Fruit fly (Drosophila melanogaster): Measurements from ENCODE around the gene Gmd.

The Gmd gene

dm6 chr2L:5004677-5005463, 28.0 kb upstream of the Gmd start (continued):
- TF ChIP-seq CG2120 (GFP tag; optimal IDR thresholded peaks at IDR 0.05): peak; percentile 99
- peak; percentile 94 for TF ChIP-seq schlank (tag; optimal IDR thresholded peaks at IDR 0.05)
- peak; percentile 83 for TF ChIP-seq CG5180 (GFP tag; optimal IDR thresholded peaks at IDR 0.05)
- peak; percentile 77 for TF ChIP-seq CG8290 (GFP tag; optimal IDR thresholded peaks at IDR 0.05)
- TF ChIP-seq CG8290 (tag; optimal IDR thresholded peaks at IDR 0.05): peak; percentile 34 to 74
- peak; percentile 85 for TF ChIP-seq Max (GFP tag; optimal IDR thresholded peaks at IDR 0.05)
- peak; percentile 87 for TF ChIP-seq CG30431 (GFP tag; optimal IDR thresholded peaks at IDR 0.05)
- 0 out of 2 replicates have a peak, but pooled peaks have one; percentile 36 for TF ChIP-seq Dref (GFP tag; IDR thresholded peaks at IDR 0.05)
- peak; percentile 97 for TF ChIP-seq Antp (GFP tag; optimal IDR thresholded peaks at IDR 0.05)
- peak; percentile 81 for TF ChIP-seq CG31365 (tag; optimal IDR thresholded peaks at IDR 0.05)
- peak; percentile 95 for TF ChIP-seq CG11085 (GFP tag; IDR thresholded peaks at IDR 0.05)
- peak; percentile 76 for TF ChIP-seq MTF-1 (GFP tag; optimal IDR thresholded peaks at IDR 0.05; ENCODE audit: borderline replicate concordance)
- TF ChIP-seq CG11093 (GFP tag; IDR thresholded peaks at IDR 0.05): peak; percentile 92; the same call in 2 of the 3 replicates
- peak; percentile 96 for TF ChIP-seq esg (GFP tag; conservative IDR thresholded peaks at IDR 0.05)
- no peak for TF ChIP-seq Hr39 (optimal IDR thresholded peaks at IDR 0.05)
- TF ChIP-seq Atf6 (GFP tag; IDR thresholded peaks at IDR 0.05): peak; percentile 96
- peak; percentile 80 for TF ChIP-seq CG15696 (tag; optimal IDR thresholded peaks at IDR 0.05)
- peak; percentile 43 for TF ChIP-seq corto (GFP tag; optimal IDR thresholded peaks at IDR 0.05)
- TF ChIP-seq croc (GFP tag; conservative IDR thresholded peaks at IDR 0.05): peak; percentile 89
- peak; percentile 34 for TF ChIP-seq MESR4 (GFP tag; optimal IDR thresholded peaks at IDR 0.05)
- peak; percentile 93 for TF ChIP-seq CG10209 (GFP tag; optimal IDR thresholded peaks at IDR 0.05)
- peak; percentile 94 for TF ChIP-seq Dad (GFP tag; optimal IDR thresholded peaks at IDR 0.05)
- TF ChIP-seq Ssrp (tag; optimal IDR thresholded peaks at IDR 0.05): peak; percentile 89
- TF ChIP-seq CG6813 (GFP tag; optimal IDR thresholded peaks at IDR 0.05): peak; percentile 94
- peak; percentile 93 for TF ChIP-seq CG16815 (GFP tag; optimal IDR thresholded peaks at IDR 0.05)
- peak; percentile 93 for TF ChIP-seq ATbp (GFP tag; optimal IDR thresholded peaks at IDR 0.05)
- peak; percentile 95 for TF ChIP-seq CG7839 (tag; optimal IDR thresholded peaks at IDR 0.05)
- peak; percentile 74 for TF ChIP-seq psq (GFP tag; optimal IDR thresholded peaks at IDR 0.05)
- TF ChIP-seq run (tag; optimal IDR thresholded peaks at IDR 0.05): peak; percentile 84
- peak; percentile 77 for TF ChIP-seq E2f2 (GFP tag; IDR thresholded peaks at IDR 0.05)
- peak; percentile 88 for TF ChIP-seq odd (GFP tag; optimal IDR thresholded peaks at IDR 0.05)
- peak; percentile 87 for TF ChIP-seq CG11723 (GFP tag; optimal IDR thresholded peaks at IDR 0.05)
- TF ChIP-seq CG4360 (GFP tag; IDR thresholded peaks at IDR 0.05): peak; percentile 63
- TF ChIP-seq Deaf1 (tag; optimal IDR thresholded peaks at IDR 0.05): peak; percentile 80
- peak; percentile 40 for TF ChIP-seq CG9797 (GFP tag; optimal IDR thresholded peaks at IDR 0.05)
- TF ChIP-seq nerfin-2 (GFP tag; IDR thresholded peaks at IDR 0.05; ENCODE audit: partially characterized antibody): no peak
- peak; percentile 93 for TF ChIP-seq CG3726 (GFP tag; IDR thresholded peaks at IDR 0.05)
- TF ChIP-seq CG10267 (tag; optimal IDR thresholded peaks at IDR 0.05): peak; percentile 85
- TF ChIP-seq CG17829 (tag; optimal IDR thresholded peaks at IDR 0.05): peak; percentile 91
- TF ChIP-seq az2 (GFP tag; optimal IDR thresholded peaks at IDR 0.05): peak; percentile 94
- TF ChIP-seq Nf-YA (GFP tag; IDR thresholded peaks at IDR 0.05): peak; percentile 88
- TF ChIP-seq sr (GFP tag; IDR thresholded peaks at IDR 0.05): peak; percentile 62
- peak; percentile 94 for TF ChIP-seq CoRest (tag; optimal IDR thresholded peaks at IDR 0.05)
- peak; percentile 96 for TF ChIP-seq CG9817 (tag; optimal IDR thresholded peaks at IDR 0.05)
- peak; percentile 93 for TF ChIP-seq scrt (GFP tag; optimal IDR thresholded peaks at IDR 0.05)
- peak; percentile 95 for TF ChIP-seq her (GFP tag; optimal IDR thresholded peaks at IDR 0.05)
- TF ChIP-seq pnt (GFP tag; optimal IDR thresholded peaks at IDR 0.05): peak; percentile 94
- no peak for TF ChIP-seq CG15479 (GFP tag; optimal IDR thresholded peaks at IDR 0.05)
- TF ChIP-seq tx (GFP tag; optimal IDR thresholded peaks at IDR 0.05): peak; percentile 94

Measured in whole organism, embryonic.